Fruit fly (Drosophila melanogaster) whole organism, embryonic: ENCODE results near the gene Cip4.

Source experiments
- Adf1 ChIP-seq: fragments of 200-800 bp; sonication (Bioruptor generic); IDR thresholded peaks from 2 replicates; pipeline ENCODE4 v1.3.6; 2022; ENCODE audit warnings: missing biosample characterization, missing genetic modification characterization
- Asciz ChIP-seq: fragments of 200-800 bp; sonication (Bioruptor generic); optimal IDR thresholded peaks from 2 replicates; lab custom pipeline; 2017; ENCODE audit warnings: missing biosample characterization, mild to moderate bottlenecking, missing genetic modification characterization, missing genetic modification reagents
- CG10209 ChIP-seq: fragments of 200-800 bp; sonication (Bioruptor generic); optimal IDR thresholded peaks from 3 replicates; lab custom pipeline; 2017; ENCODE audit warnings: missing biosample characterization, mild to moderate bottlenecking, missing genetic modification characterization, missing genetic modification reagents
- CG1024 ChIP-seq: fragments of 200-800 bp; sonication (Bioruptor generic); IDR thresholded peaks from 2 replicates; pipeline ENCODE4 v1.3.6; 2022; ENCODE audit warnings: missing biosample characterization, missing genetic modification characterization
- CG10267 ChIP-seq: fragments of 200-800 bp; sonication (Bioruptor generic); optimal IDR thresholded peaks from 2 replicates; lab custom pipeline; 2018; ENCODE audit warnings: missing biosample characterization, mild to moderate bottlenecking, missing genetic modification characterization, moderate library complexity
- CG10543 ChIP-seq: fragments of 200-800 bp; sonication (Bioruptor generic); optimal IDR thresholded peaks from 3 replicates; lab custom pipeline; 2017; ENCODE audit warnings: missing biosample characterization, mild to moderate bottlenecking, missing genetic modification characterization, moderate library complexity
- CG11695 ChIP-seq: fragments of 200-800 bp; sonication (Bioruptor generic); IDR thresholded peaks from 3 replicates; pipeline ENCODE4 v1.3.6; 2022; ENCODE audit warnings: missing biosample characterization, missing genetic modification characterization
- CG13296 ChIP-seq: fragments of 200-800 bp; sonication (Bioruptor generic); optimal IDR thresholded peaks from 3 replicates; lab custom pipeline; 2018; ENCODE audit warnings: missing biosample characterization, mild to moderate bottlenecking, missing genetic modification characterization
- CG14014 ChIP-seq: fragments of 200-800 bp; sonication (Bioruptor generic); IDR thresholded peaks from 2 replicates; pipeline ENCODE4 v1.3.6; 2022; ENCODE audit warnings: missing biosample characterization, missing genetic modification characterization
- CG14860 ChIP-seq: fragments of 200-800 bp; sonication (Bioruptor generic); IDR thresholded peaks from 3 replicates; pipeline ENCODE4 v1.3.6; 2022; ENCODE audit warnings: missing biosample characterization, missing genetic modification characterization; ENCODE audit not compliant: partially characterized antibody
- CG15514 ChIP-seq: fragments of 200-800 bp; sonication (Bioruptor generic); optimal IDR thresholded peaks from 3 replicates; lab custom pipeline; 2017; ENCODE audit warnings: missing biosample characterization, missing genetic modification characterization, mild to moderate bottlenecking, moderate library complexity, missing genetic modification reagents
- CG1603 ChIP-seq: fragments of 200-800 bp; sonication (Bioruptor generic); optimal IDR thresholded peaks from 2 replicates; lab custom pipeline; 2019; ENCODE audit warnings: missing biosample characterization, mild to moderate bottlenecking, missing genetic modification characterization, moderate library complexity
- CG16863 ChIP-seq: fragments of 200-800 bp; sonication (Bioruptor generic); optimal IDR thresholded peaks from 3 replicates; lab custom pipeline; 2016; ENCODE audit warnings: missing biosample characterization, missing genetic modification characterization
- CG18599 ChIP-seq: fragments of 200-800 bp; sonication (Bioruptor generic); optimal IDR thresholded peaks from 3 replicates; lab custom pipeline; 2017; ENCODE audit warnings: missing biosample characterization, missing genetic modification characterization, mild to moderate bottlenecking, moderate library complexity, missing genetic modification reagents
- CG31365 ChIP-seq: fragments of 200-800 bp; sonication (Bioruptor generic); optimal IDR thresholded peaks from 2 replicates; lab custom pipeline; 2018; ENCODE audit warnings: missing biosample characterization, mild to moderate bottlenecking, missing genetic modification characterization
- CG7372 ChIP-seq: fragments of 200-800 bp; sonication (Bioruptor generic); IDR thresholded peaks from 2 replicates; pipeline ENCODE4 v1.3.6; 2022; ENCODE audit warnings: missing biosample characterization, missing genetic modification characterization
- Chrac-16 ChIP-seq: fragments of 200-800 bp; sonication (Bioruptor generic); optimal IDR thresholded peaks from 3 replicates; lab custom pipeline; 2016; ENCODE audit warnings: missing biosample characterization, missing genetic modification characterization
- Dbx ChIP-seq: fragments of 200-800 bp; sonication (Bioruptor generic); IDR thresholded peaks from 3 replicates; pipeline ENCODE4 v1.3.6; 2022; ENCODE audit warnings: missing biosample characterization, missing genetic modification characterization
- ERR ChIP-seq: fragments of 200-800 bp; sonication (Bioruptor generic); optimal IDR thresholded peaks from 2 replicates; lab custom pipeline; 2016; ENCODE audit warnings: missing biosample characterization, missing genetic modification characterization
- Ets97D ChIP-seq: fragments of 200-800 bp; sonication (Bioruptor generic); optimal IDR thresholded peaks from 3 replicates; lab custom pipeline; 2016; ENCODE audit warnings: missing biosample characterization, missing genetic modification characterization
- Fer1 ChIP-seq: fragments of 200-800 bp; sonication (Bioruptor generic); optimal IDR thresholded peaks from 2 replicates; lab custom pipeline; 2017; ENCODE audit warnings: missing biosample characterization, mild to moderate bottlenecking, missing genetic modification characterization
- H15 ChIP-seq: fragments of 200-800 bp; sonication (Bioruptor generic); IDR thresholded peaks from 3 replicates; pipeline ENCODE4 v1.3.6; 2022; ENCODE audit warnings: missing biosample characterization, missing genetic modification characterization
- Hmx ChIP-seq: fragments of 200-800 bp; sonication (Bioruptor generic); optimal IDR thresholded peaks from 2 replicates; lab custom pipeline; 2016; ENCODE audit warnings: missing biosample characterization, missing genetic modification characterization
- Hr39 ChIP-seq: fragments of >200 bp; optimal IDR thresholded peaks from 2 replicates; lab custom pipeline; 2017
- MBD-R2 ChIP-seq: fragments of 200-800 bp; sonication (Bioruptor generic); IDR thresholded peaks from 2 replicates; pipeline ENCODE4 v1.3.6; 2022; ENCODE audit warnings: missing biosample characterization, missing genetic modification characterization
- Max ChIP-seq: fragments of 200-800 bp; sonication (Bioruptor generic); optimal IDR thresholded peaks from 2 replicates; lab custom pipeline; 2016; ENCODE audit warnings: missing biosample characterization, mild to moderate bottlenecking, missing genetic modification characterization
- Optix ChIP-seq: fragments of 200-800 bp; sonication (Bioruptor generic); IDR thresholded peaks from 3 replicates; pipeline ENCODE4 v1.3.6; 2022; ENCODE audit warnings: missing biosample characterization, missing genetic modification characterization
- Ssrp ChIP-seq: fragments of 200-800 bp; sonication (Bioruptor generic); optimal IDR thresholded peaks from 2 replicates; lab custom pipeline; 2018; ENCODE audit warnings: missing biosample characterization, mild to moderate bottlenecking, missing genetic modification characterization, moderate library complexity
- Taf1 ChIP-seq: fragments of 200-800 bp; sonication (Bioruptor generic); IDR thresholded peaks from 2 replicates; pipeline ENCODE4 v1.3.6; 2022; ENCODE audit warnings: missing biosample characterization, missing genetic modification characterization
- bowl ChIP-seq: fragments of 200-800 bp; sonication (Bioruptor generic); IDR thresholded peaks from 2 replicates; pipeline ENCODE4 v1.3.6; 2022; ENCODE audit warnings: missing biosample characterization, missing genetic modification characterization
- dm ChIP-seq: fragments of 200-800 bp; sonication (Bioruptor generic); optimal IDR thresholded peaks from 3 replicates; lab custom pipeline; 2016; ENCODE audit warnings: missing biosample characterization, missing genetic modification characterization
- dmrt99B ChIP-seq: fragments of 200-800 bp; sonication (Bioruptor generic); optimal IDR thresholded peaks from 2 replicates; lab custom pipeline; 2018; ENCODE audit warnings: missing biosample characterization, mild to moderate bottlenecking, missing genetic modification characterization, moderate library complexity
- fru ChIP-seq: fragments of >200 bp; optimal IDR thresholded peaks from 2 replicates; lab custom pipeline; 2017
- ftz-f1 ChIP-seq: fragments of 200-800 bp; sonication (Bioruptor generic); optimal IDR thresholded peaks from 2 replicates; lab custom pipeline; 2016; ENCODE audit warnings: missing biosample characterization, missing genetic modification characterization
- fu2 ChIP-seq: fragments of 200-800 bp; sonication (Bioruptor generic); optimal IDR thresholded peaks from 2 replicates; lab custom pipeline; 2016; ENCODE audit warnings: missing biosample characterization, missing genetic modification characterization
- gro ChIP-seq: fragments of 200-800 bp; sonication (Bioruptor generic); optimal IDR thresholded peaks from 2 replicates; lab custom pipeline; 2016; ENCODE audit warnings: missing biosample characterization, missing genetic modification characterization
- hb ChIP-seq: fragments of 200-800 bp; sonication (Bioruptor generic); IDR thresholded peaks from 3 replicates; pipeline ENCODE4 v1.3.6; 2022; ENCODE audit warnings: missing biosample characterization, missing genetic modification characterization; ENCODE audit not compliant: partially characterized antibody
- kah ChIP-seq: fragments of 200-800 bp; sonication (Bioruptor generic); optimal IDR thresholded peaks from 2 replicates; lab custom pipeline; 2018; ENCODE audit warnings: missing biosample characterization, mild to moderate bottlenecking, missing genetic modification characterization
- kay ChIP-seq: fragments of 200-800 bp; sonication (Bioruptor generic); optimal IDR thresholded peaks from 2 replicates; lab custom pipeline; 2016; ENCODE audit warnings: missing biosample characterization, missing genetic modification characterization
- lov ChIP-seq, 2 experiments: fragments of 200-800 bp in 1 of 2; fragments of >200 bp in 1 of 2; sonication (Bioruptor generic) in 1 of 2; IDR thresholded peaks in 1 of 2; optimal IDR thresholded peaks in 1 of 2; 2 replicates in 1 of 2; 3 replicates in 1 of 2; pipeline versions ENCODE4 v1.3.6 to Lab custom; 2017 to 2022; ENCODE audit warnings: missing biosample characterization in 1 of 2, missing genetic modification characterization in 1 of 2
- mirr ChIP-seq: fragments of 200-800 bp; sonication (Bioruptor generic); optimal IDR thresholded peaks from 3 replicates; lab custom pipeline; 2018; ENCODE audit warnings: missing biosample characterization, mild to moderate bottlenecking, missing genetic modification characterization
- peb ChIP-seq: fragments of 200-800 bp; sonication (Bioruptor generic); IDR thresholded peaks from 2 replicates; pipeline ENCODE4 v1.3.6; 2022; ENCODE audit warnings: missing biosample characterization, missing genetic modification characterization
- pfk ChIP-seq: fragments of 200-800 bp; sonication (Bioruptor generic); optimal IDR thresholded peaks from 2 replicates; lab custom pipeline; 2018; ENCODE audit warnings: missing biosample characterization, mild to moderate bottlenecking, missing genetic modification characterization, moderate library complexity
- repo ChIP-seq: fragments of 200-800 bp; sonication (Bioruptor generic); optimal IDR thresholded peaks from 2 replicates; lab custom pipeline; 2016; ENCODE audit warnings: missing biosample characterization, missing genetic modification characterization
- rib ChIP-seq: fragments of 200-800 bp; sonication (Bioruptor generic); IDR thresholded peaks from 2 replicates; pipeline ENCODE4 v1.3.6; 2022; ENCODE audit warnings: missing biosample characterization, missing genetic modification characterization
- ro ChIP-seq: fragments of 200-800 bp; sonication (Bioruptor generic); IDR thresholded peaks from 2 replicates; pipeline ENCODE4 v1.3.6; 2022; ENCODE audit warnings: missing biosample characterization, missing genetic modification characterization
- sens ChIP-seq: fragments of 200-800 bp; sonication (Bioruptor generic); peaks from one replicate; lab custom pipeline; 2016; ENCODE audit warnings: missing biosample characterization, missing genetic modification characterization
- seq ChIP-seq: fragments of 200-800 bp; sonication (Bioruptor generic); IDR thresholded peaks from 2 replicates; pipeline ENCODE4 v1.3.6; 2022; ENCODE audit warnings: missing biosample characterization, missing genetic modification characterization
- sim ChIP-seq: fragments of 200-800 bp; sonication (Bioruptor generic); IDR thresholded peaks from 2 replicates; pipeline ENCODE4 v1.3.6; 2022; ENCODE audit warnings: missing biosample characterization, missing genetic modification characterization
- tap ChIP-seq: fragments of 200-800 bp; optimal IDR thresholded peaks from 3 replicates; lab custom pipeline; 2019; ENCODE audit warnings: missing biosample characterization, mild to moderate bottlenecking, missing genetic modification characterization, moderate library complexity
- tna ChIP-seq: fragments of 200-800 bp; sonication (Bioruptor generic); IDR thresholded peaks from 2 replicates; pipeline ENCODE4 v1.3.6; 2022; ENCODE audit warnings: missing biosample characterization, missing genetic modification characterization; ENCODE audit not compliant: partially characterized antibody
- zfh1 ChIP-seq: fragments of 200-800 bp; sonication (Bioruptor generic); IDR thresholded peaks from 3 replicates; pipeline ENCODE4 v1.3.6; 2022; ENCODE audit warnings: missing biosample characterization, missing genetic modification characterization

Gene Cip4

dm6 chr3L:4353657-4354075 lies 10.2 kb downstream of the Cip4 start (continued):
- no peak for TF ChIP-seq seq
- no peak for TF ChIP-seq bowl (GFP tag; lab: Robert Waterston, UW)
- no peak for TF ChIP-seq Max (GFP tag; lab: Kevin White, UChicago)
- no peak for TF ChIP-seq ftz-f1
- peak; percentile 39 for TF ChIP-seq CG1603
- no peak for TF ChIP-seq pfk (GFP tag; lab: Kevin White, UChicago)
- TF ChIP-seq CG7372, result no peak
- no peak for TF ChIP-seq rib (GFP tag; lab: Robert Waterston, UW)
- no peak for TF ChIP-seq Hr39
- peak; percentile 6 for TF ChIP-seq gro (GFP tag; lab: Kevin White, UChicago)
- no peak for TF ChIP-seq hb (GFP tag; lab: Robert Waterston, UW)
- TF ChIP-seq tap (tag; lab: Kevin White, UChicago), result no peak
- TF ChIP-seq Hmx (GFP tag; lab: Kevin White, UChicago), result no peak
- TF ChIP-seq CG31365 (tag; lab: Kevin White, UChicago), result no peak
- TF ChIP-seq kah, result no peak
- TF ChIP-seq Fer1, result peak; percentile 41
- TF ChIP-seq Chrac-16 (GFP tag; lab: Kevin White, UChicago), result no peak
- peak; percentile 29; the same call in 1 of the 3 replicates for TF ChIP-seq Dbx (GFP tag; lab: Robert Waterston, UW)
- TF ChIP-seq MBD-R2 (GFP tag; lab: Robert Waterston, UW), result no peak
- TF ChIP-seq mirr (GFP tag; lab: Kevin White, UChicago), result peak; percentile 57
- TF ChIP-seq zfh1 (GFP tag; lab: Robert Waterston, UW), result no peak
- no peak for TF ChIP-seq fru (lab: Kevin White, UChicago)
- TF ChIP-seq H15, result no peak
- TF ChIP-seq dm, result no peak
- TF ChIP-seq Asciz (GFP tag; lab: Kevin White, UChicago), result peak; percentile 17
- peak; percentile 60 for TF ChIP-seq sens (GFP tag; lab: Kevin White, UChicago)
- TF ChIP-seq CG18599 (GFP tag; lab: Kevin White, UChicago), result peak; percentile 65
- no peak for TF ChIP-seq lov (optimal IDR thresholded peaks at IDR 0.05; lab: Kevin White, UChicago)
- TF ChIP-seq lov (GFP tag; IDR thresholded peaks at IDR 0.05; lab: Robert Waterston, UW), result 0 out of 3 replicates have a peak, but pooled peaks have one; percentile 8
- TF ChIP-seq CG10267 (tag; lab: Kevin White, UChicago), result no peak
- TF ChIP-seq CG14014 (GFP tag; lab: Robert Waterston, UW), result peak; percentile 36; the same call in 1 of the 2 replicates
- TF ChIP-seq Taf1 (GFP tag; lab: Robert Waterston, UW), result no peak
- TF ChIP-seq CG13296, result no peak
- TF ChIP-seq fu2, result no peak
- no peak for TF ChIP-seq CG11695 (GFP tag; lab: Robert Waterston, UW)
- TF ChIP-seq tna (GFP tag; lab: Robert Waterston, UW), result no peak
- TF ChIP-seq CG10543 (GFP tag; lab: Kevin White, UChicago), result no peak
- no peak for TF ChIP-seq ERR (GFP tag; lab: Kevin White, UChicago)
- no peak for TF ChIP-seq CG14860 (GFP tag; lab: Robert Waterston, UW)
- no peak for TF ChIP-seq Ets97D
- peak; percentile 24 for TF ChIP-seq CG16863 (GFP tag; lab: Kevin White, UChicago)
- TF ChIP-seq CG1024 (GFP tag; lab: Robert Waterston, UW), result no peak
- TF ChIP-seq Adf1, result no peak
- no peak for TF ChIP-seq sim (GFP tag; lab: Robert Waterston, UW)
- TF ChIP-seq dmrt99B (tag; lab: Kevin White, UChicago), result peak; percentile 75
- TF ChIP-seq kay (GFP tag; lab: Kevin White, UChicago), result peak; percentile 28
- TF ChIP-seq CG15514 (GFP tag; lab: Kevin White, UChicago), result peak; percentile 28
- no peak for TF ChIP-seq ro (GFP tag; lab: Robert Waterston, UW)
- TF ChIP-seq CG10209 (GFP tag; lab: Kevin White, UChicago), result peak; percentile 27
- TF ChIP-seq repo (GFP tag; lab: Kevin White, UChicago), result no peak
- TF ChIP-seq peb, result no peak
- peak; percentile 43; the same call in 1 of the 3 replicates for TF ChIP-seq Optix (GFP tag; lab: Robert Waterston, UW)
- TF ChIP-seq Ssrp (tag; lab: Kevin White, UChicago), result no peak
